Fruit fly (Drosophila melanogaster) whole organism, embryonic: ENCODE measurements around the gene solo.

Experiments used
- CG10321 ChIP-seq: fragments of 200-800 bp; sonication (Bioruptor generic); IDR thresholded peaks from 2 replicates; pipeline ENCODE4 v1.3.6; 2022; ENCODE audit warnings: missing biosample characterization, missing genetic modification characterization
- CG12219 ChIP-seq: fragments of 200-800 bp; sonication (Bioruptor generic); optimal IDR thresholded peaks from 3 replicates; lab custom pipeline; 2018; ENCODE audit warnings: missing biosample characterization, mild to moderate bottlenecking, missing genetic modification characterization
- CG12769 ChIP-seq: fragments of 200-800 bp; sonication (Bioruptor generic); optimal IDR thresholded peaks from 2 replicates; lab custom pipeline; 2019; ENCODE audit warnings: missing biosample characterization, mild to moderate bottlenecking, missing genetic modification characterization, moderate library complexity
- CG13624 ChIP-seq: fragments of 200-800 bp; sonication (Bioruptor generic); optimal IDR thresholded peaks from 2 replicates; lab custom pipeline; 2016; ENCODE audit warnings: missing biosample characterization, missing genetic modification characterization
- CG13775 ChIP-seq: fragments of 200-800 bp; sonication (Bioruptor generic); optimal IDR thresholded peaks from 3 replicates; lab custom pipeline; 2017; ENCODE audit warnings: missing biosample characterization, mild to moderate bottlenecking, missing genetic modification characterization
- CG14667 ChIP-seq: fragments of 200-800 bp; sonication (Bioruptor generic); IDR thresholded peaks from 2 replicates; pipeline ENCODE4 v1.3.6; 2022; ENCODE audit warnings: missing biosample characterization, missing genetic modification characterization
- CG15514 ChIP-seq: fragments of 200-800 bp; sonication (Bioruptor generic); optimal IDR thresholded peaks from 3 replicates; lab custom pipeline; 2017; ENCODE audit warnings: missing biosample characterization, missing genetic modification characterization, mild to moderate bottlenecking, moderate library complexity, missing genetic modification reagents
- CG18599 ChIP-seq: fragments of 200-800 bp; sonication (Bioruptor generic); optimal IDR thresholded peaks from 3 replicates; lab custom pipeline; 2017; ENCODE audit warnings: missing biosample characterization, missing genetic modification characterization, mild to moderate bottlenecking, moderate library complexity, missing genetic modification reagents
- CG2889 ChIP-seq: fragments of 200-800 bp; sonication (Bioruptor generic); IDR thresholded peaks from 3 replicates; pipeline ENCODE4 v1.3.6; 2022; ENCODE audit warnings: missing biosample characterization, missing genetic modification characterization
- CG31441 ChIP-seq: fragments of 200-800 bp; sonication (Bioruptor generic); IDR thresholded peaks from 2 replicates; pipeline ENCODE4 v1.3.6; 2022; ENCODE audit warnings: missing biosample characterization, missing genetic modification characterization
- CG34376 ChIP-seq: fragments of 200-800 bp; sonication (Bioruptor generic); optimal IDR thresholded peaks from 2 replicates; lab custom pipeline; 2018; ENCODE audit warnings: missing biosample characterization, mild to moderate bottlenecking, missing genetic modification characterization
- CG4282 ChIP-seq: fragments of 200-800 bp; sonication (Bioruptor generic); optimal IDR thresholded peaks from 2 replicates; lab custom pipeline; 2016; ENCODE audit warnings: missing biosample characterization, missing genetic modification characterization
- CG4360 ChIP-seq: fragments of 200-800 bp; sonication (Bioruptor generic); IDR thresholded peaks from 2 replicates; pipeline ENCODE4 v1.3.6; 2022; ENCODE audit warnings: missing biosample characterization, missing genetic modification characterization
- CG43689 ChIP-seq: fragments of 200-800 bp; sonication (Bioruptor generic); IDR thresholded peaks from 2 replicates; pipeline ENCODE4 v1.3.6; 2022; ENCODE audit warnings: missing biosample characterization, missing genetic modification characterization
- CG6683 ChIP-seq: fragments of 200-800 bp; sonication (Bioruptor generic); optimal IDR thresholded peaks from 2 replicates; lab custom pipeline; 2017; ENCODE audit warnings: missing biosample characterization, mild to moderate bottlenecking, missing genetic modification characterization, missing genetic modification reagents
- CG6791 ChIP-seq: fragments of 200-800 bp; sonication (Bioruptor generic); IDR thresholded peaks from 3 replicates; pipeline ENCODE4 v1.3.6; 2022; ENCODE audit warnings: missing biosample characterization, missing genetic modification characterization; ENCODE audit not compliant: partially characterized antibody
- CG7786 ChIP-seq: fragments of 200-800 bp; sonication (Bioruptor generic); optimal IDR thresholded peaks from 2 replicates; lab custom pipeline; 2016; ENCODE audit warnings: missing biosample characterization, missing genetic modification characterization
- CG8089 ChIP-seq: fragments of 200-800 bp; sonication (Bioruptor generic); optimal IDR thresholded peaks from 3 replicates; lab custom pipeline; 2016; ENCODE audit warnings: missing biosample characterization, missing genetic modification characterization
- CG8359 ChIP-seq: fragments of 200-800 bp; sonication (Bioruptor generic); optimal IDR thresholded peaks from 2 replicates; lab custom pipeline; 2017; ENCODE audit warnings: missing biosample characterization, mild to moderate bottlenecking, missing genetic modification characterization, borderline replicate concordance
- CG9609 ChIP-seq: fragments of 200-800 bp; sonication (Bioruptor generic); optimal IDR thresholded peaks from 3 replicates; lab custom pipeline; 2016; ENCODE audit warnings: missing biosample characterization, missing genetic modification characterization
- CG9932 ChIP-seq: fragments of 200-800 bp; sonication (Bioruptor generic); IDR thresholded peaks from 2 replicates; pipeline ENCODE4 v1.3.6; 2022; ENCODE audit warnings: missing biosample characterization, missing genetic modification characterization
- E2f1 ChIP-seq: fragments of 200-800 bp; sonication (Bioruptor generic); IDR thresholded peaks from 2 replicates; pipeline ENCODE4 v1.3.6; 2022; ENCODE audit warnings: missing biosample characterization, missing genetic modification characterization
- GATAe ChIP-seq: fragments of 200-800 bp; sonication (Bioruptor generic); conservative IDR thresholded peaks from 2 replicates; pipeline ENCODE4 v1.3.6; 2022; ENCODE audit warnings: missing biosample characterization, missing genetic modification characterization
- HLH3B ChIP-seq: fragments of 200-800 bp; sonication (Bioruptor generic); IDR thresholded peaks from 2 replicates; pipeline ENCODE4 v1.3.6; 2022; ENCODE audit warnings: missing biosample characterization, missing genetic modification characterization
- Hmx ChIP-seq: fragments of 200-800 bp; sonication (Bioruptor generic); optimal IDR thresholded peaks from 2 replicates; lab custom pipeline; 2016; ENCODE audit warnings: missing biosample characterization, missing genetic modification characterization
- Hr51 ChIP-seq, 2 experiments: fragments of 200-800 bp; sonication (Bioruptor generic); optimal IDR thresholded peaks; 2 replicates in 1 of 2; 3 replicates in 1 of 2; lab custom pipeline; 2016 to 2018; ENCODE audit warnings: missing biosample characterization in 2 of 2, missing genetic modification characterization in 2 of 2, mild to moderate bottlenecking in 1 of 2, moderate library complexity in 1 of 2
- MTF-1 ChIP-seq: fragments of 200-800 bp; sonication (Bioruptor generic); optimal IDR thresholded peaks from 2 replicates; lab custom pipeline; 2018; ENCODE audit warnings: missing biosample characterization, mild to moderate bottlenecking, missing genetic modification characterization, borderline replicate concordance
- Mad ChIP-seq: fragments of 200-800 bp; sonication (Bioruptor generic); optimal IDR thresholded peaks from 2 replicates; lab custom pipeline; 2016; ENCODE audit warnings: missing biosample characterization, missing genetic modification characterization
- Neu2 ChIP-seq: fragments of 200-800 bp; sonication (Bioruptor generic); optimal IDR thresholded peaks from 3 replicates; lab custom pipeline; 2016; ENCODE audit warnings: missing biosample characterization, missing genetic modification characterization, borderline replicate concordance
- PHDP ChIP-seq: fragments of 200-800 bp; sonication (Bioruptor generic); optimal IDR thresholded peaks from 3 replicates; lab custom pipeline; 2018; ENCODE audit warnings: missing biosample characterization, mild to moderate bottlenecking, missing genetic modification characterization, moderate library complexity
- Stat92E ChIP-seq, 3 experiments: fragments of >200 bp in 2 of 3; fragments of 200-800 bp in 1 of 3; sonication (Bioruptor generic) in 1 of 3; optimal IDR thresholded peaks; 2 replicates each; lab custom pipeline; 2017 to 2019; ENCODE audit warnings: missing biosample characterization in 3 of 3, missing genetic modification characterization in 3 of 3, mild to moderate bottlenecking in 1 of 3, moderate library complexity in 1 of 3
- abd-A ChIP-seq: fragments of 200-800 bp; sonication (Bioruptor generic); optimal IDR thresholded peaks from 3 replicates; lab custom pipeline; 2019; ENCODE audit warnings: missing biosample characterization, mild to moderate bottlenecking, missing genetic modification characterization, moderate library complexity
- bigmax ChIP-seq: fragments of 200-800 bp; sonication (Bioruptor generic); optimal IDR thresholded peaks from 2 replicates; lab custom pipeline; 2018; ENCODE audit warnings: missing biosample characterization, mild to moderate bottlenecking, missing genetic modification characterization
- cad ChIP-seq: fragments of >200 bp; optimal IDR thresholded peaks from 2 replicates; lab custom pipeline; 2017; ENCODE audit warnings: missing biosample characterization, missing genetic modification characterization
- crc ChIP-seq: fragments of 200-800 bp; sonication (Bioruptor generic); optimal IDR thresholded peaks from 2 replicates; lab custom pipeline; 2016; ENCODE audit warnings: missing biosample characterization, missing genetic modification characterization
- cwo ChIP-seq: fragments of 200-800 bp; sonication (Bioruptor generic); optimal IDR thresholded peaks from 3 replicates; lab custom pipeline; 2017; ENCODE audit warnings: missing biosample characterization, missing genetic modification characterization, mild to moderate bottlenecking, moderate library complexity, missing genetic modification reagents
- dan ChIP-seq: fragments of 200-800 bp; sonication (Bioruptor generic); IDR thresholded peaks from 2 replicates; pipeline ENCODE4 v1.3.6; 2022; ENCODE audit warnings: missing biosample characterization, missing genetic modification characterization
- ewg ChIP-seq: fragments of 200-800 bp; sonication (Bioruptor generic); optimal IDR thresholded peaks from 3 replicates; lab custom pipeline; 2017; ENCODE audit warnings: mild to moderate bottlenecking, missing biosample characterization, missing genetic modification reagents, missing genetic modification characterization
- jing ChIP-seq: fragments of 200-800 bp; sonication (Bioruptor generic); optimal IDR thresholded peaks from 2 replicates; lab custom pipeline; 2018; ENCODE audit warnings: missing biosample characterization, mild to moderate bottlenecking, missing genetic modification characterization
- lola ChIP-seq, 3 experiments: fragments of >200 bp in 2 of 3; fragments of 200-800 bp in 1 of 3; sonication (Bioruptor generic) in 1 of 3; optimal IDR thresholded peaks; 2 replicates each; lab custom pipeline; 2017 to 2019; ENCODE audit warnings: missing biosample characterization in 3 of 3, missing genetic modification characterization in 3 of 3, mild to moderate bottlenecking in 1 of 3, moderate library complexity in 1 of 3
- lov ChIP-seq, 2 experiments: fragments of 200-800 bp in 1 of 2; fragments of >200 bp in 1 of 2; sonication (Bioruptor generic) in 1 of 2; IDR thresholded peaks in 1 of 2; optimal IDR thresholded peaks in 1 of 2; 2 replicates in 1 of 2; 3 replicates in 1 of 2; pipeline versions ENCODE4 v1.3.6 to Lab custom; 2017 to 2022; ENCODE audit warnings: missing biosample characterization in 1 of 2, missing genetic modification characterization in 1 of 2
- maf-S ChIP-seq: fragments of 200-800 bp; sonication (Bioruptor generic); optimal IDR thresholded peaks from 2 replicates; lab custom pipeline; 2016; ENCODE audit warnings: missing biosample characterization, missing genetic modification characterization
- otp ChIP-seq: fragments of 200-800 bp; sonication (Bioruptor generic); IDR thresholded peaks from 3 replicates; pipeline ENCODE4, ENCODE4 v1.3.6; 2022; ENCODE audit warnings: missing biosample characterization, missing genetic modification characterization
- scrt ChIP-seq: fragments of 200-800 bp; sonication (Bioruptor generic); optimal IDR thresholded peaks from 2 replicates; lab custom pipeline; 2018; ENCODE audit warnings: missing biosample characterization, mild to moderate bottlenecking, missing genetic modification characterization, moderate library complexity
- slbo ChIP-seq: fragments of 200-800 bp; sonication (Bioruptor generic); IDR thresholded peaks from 2 replicates; pipeline ENCODE4 v1.3.6; 2022; ENCODE audit warnings: missing biosample characterization, missing genetic modification characterization
- ssp ChIP-seq: fragments of 200-800 bp; sonication (Bioruptor generic); IDR thresholded peaks from 2 replicates; pipeline ENCODE4 v1.3.6; 2022; ENCODE audit warnings: missing biosample characterization, missing genetic modification characterization
- trh ChIP-seq: fragments of 200-800 bp; sonication (Bioruptor generic); optimal IDR thresholded peaks from 2 replicates; lab custom pipeline; 2016; ENCODE audit warnings: missing biosample characterization, missing genetic modification characterization

The solo gene

DNA sequence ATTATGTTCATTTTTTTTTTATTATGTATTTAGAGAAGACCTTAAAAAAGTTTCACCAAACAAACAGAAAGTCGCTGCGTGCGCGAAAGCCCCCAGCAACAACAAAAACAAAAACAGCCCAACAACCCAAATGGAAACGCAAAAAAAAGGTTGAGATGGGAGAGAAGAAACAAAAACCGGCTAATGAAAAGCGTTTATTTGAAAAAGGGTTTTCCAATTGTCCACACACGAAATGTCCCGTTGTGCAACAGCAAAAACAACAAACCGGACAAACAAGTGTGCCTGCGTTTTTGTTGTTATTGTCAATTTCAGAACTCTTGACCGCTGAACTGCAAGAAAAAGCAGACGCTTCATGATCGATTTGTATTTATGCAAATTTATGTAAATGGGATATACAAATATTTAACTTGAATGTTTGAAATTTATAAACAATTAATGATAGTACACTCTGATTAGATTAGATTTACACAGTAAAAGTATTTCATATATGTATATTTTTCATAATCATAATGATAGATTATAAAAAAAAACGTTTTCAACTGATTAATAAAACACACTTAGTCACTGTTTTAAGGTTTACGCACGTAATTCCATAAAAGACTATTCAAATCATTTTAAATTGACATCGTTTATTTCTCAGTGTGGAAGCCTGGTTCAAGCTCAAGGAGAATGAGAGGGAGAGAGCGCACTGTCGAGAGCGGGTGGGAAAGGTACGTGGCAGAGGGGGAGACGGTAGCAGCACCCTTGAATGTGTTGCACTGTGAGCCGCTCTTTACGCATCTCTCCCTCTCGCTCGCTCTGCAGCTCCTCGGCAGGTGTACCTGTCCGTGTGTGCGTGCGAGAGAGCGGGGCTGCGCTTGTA is 4.9 kb upstream of the solo start (continued):
- TF ChIP-seq GATAe (no peak), CG12219 (peak; percentile 53), CG6791 (GFP tag; lab: Robert Waterston, UW) (no peak), CG2889 (peak; percentile 51; the same call in 1 of the 3 replicates), cwo (GFP tag; lab: Kevin White, UChicago) (peak; percentile 56), scrt (GFP tag; lab: Kevin White, UChicago) (peak; percentile 31), MTF-1 (GFP tag; lab: Kevin White, UChicago) (peak; percentile 27), CG4282 (GFP tag; lab: Kevin White, UChicago) (no peak), Mad (GFP tag; lab: Kevin White, UChicago) (peak; percentile 39), CG31441 (peak; percentile 89), CG13775 (peak; percentile 75), crc (GFP tag; lab: Kevin White, UChicago) (no peak), dan (GFP tag; lab: Robert Waterston, UW) (no peak), cad (GFP tag; lab: Kevin White, UChicago) (no peak), CG10321 (GFP tag; lab: Robert Waterston, UW) (no peak), maf-S (GFP tag; lab: Kevin White, UChicago) (no peak), E2f1 (GFP tag; lab: Robert Waterston, UW) (peak; percentile 71), ssp (GFP tag; lab: Robert Waterston, UW) (peak; percentile 74), Neu2 (GFP tag; lab: Kevin White, UChicago) (no peak), jing (GFP tag; lab: Kevin White, UChicago) (peak; percentile 5), ewg (GFP tag; lab: Kevin White, UChicago) (peak; percentile 52), PHDP (tag; lab: Kevin White, UChicago) (peak; percentile 77), CG4360 (GFP tag; lab: Robert Waterston, UW) (peak; percentile 80), CG7786 (GFP tag; lab: Kevin White, UChicago) (no peak), CG12769 (tag; lab: Kevin White, UChicago) (no peak), HLH3B (GFP tag; lab: Robert Waterston, UW) (peak; percentile 63), otp (GFP tag; lab: Robert Waterston, UW) (peak; percentile 67; the same call in 1 of the 3 replicates), Hmx (GFP tag; lab: Kevin White, UChicago) (no peak), CG13624 (GFP tag; lab: Kevin White, UChicago) (no peak), CG18599 (GFP tag; lab: Kevin White, UChicago) (peak; percentile 74), CG9609 (GFP tag; lab: Kevin White, UChicago) (no peak), lola (GFP tag; optimal IDR thresholded peaks at IDR 0.05; lab: Kevin White, UChicago) (peak in 1 of 3 experiments; percentile 88), CG15514 (GFP tag; lab: Kevin White, UChicago) (peak; percentile 34), lov (optimal IDR thresholded peaks at IDR 0.05; lab: Kevin White, UChicago) (no peak), lov (GFP tag; IDR thresholded peaks at IDR 0.05; lab: Robert Waterston, UW) (0 out of 3 replicates have a peak, but pooled peaks have one; percentile 49), CG8089 (GFP tag; lab: Kevin White, UChicago) (no peak), CG8359 (GFP tag; lab: Kevin White, UChicago) (peak; percentile 52), Hr51 (GFP tag; optimal IDR thresholded peaks at IDR 0.05; lab: Kevin White, UChicago) (peak; percentile 46 to 84), CG34376 (GFP tag; lab: Kevin White, UChicago) (no peak), trh (GFP tag; lab: Kevin White, UChicago) (peak; percentile 54), bigmax (GFP tag; lab: Kevin White, UChicago) (no peak), CG9932 (peak; percentile 51), CG43689 (GFP tag; lab: Robert Waterston, UW) (no peak), CG14667 (GFP tag; lab: Robert Waterston, UW) (no peak; the same call in 1 of the 2 replicates), slbo (GFP tag; lab: Robert Waterston, UW) (peak; percentile 61), Stat92E (GFP tag; optimal IDR thresholded peaks at IDR 0.05; lab: Kevin White, UChicago) (peak in 1 of 3 experiments; percentile 49), CG6683 (peak; percentile 24), abd-A (tag; lab: Kevin White, UChicago) (no peak)
